Fruit fly (Drosophila melanogaster): Measurements from ENCODE around the gene vkg.

DNA sequence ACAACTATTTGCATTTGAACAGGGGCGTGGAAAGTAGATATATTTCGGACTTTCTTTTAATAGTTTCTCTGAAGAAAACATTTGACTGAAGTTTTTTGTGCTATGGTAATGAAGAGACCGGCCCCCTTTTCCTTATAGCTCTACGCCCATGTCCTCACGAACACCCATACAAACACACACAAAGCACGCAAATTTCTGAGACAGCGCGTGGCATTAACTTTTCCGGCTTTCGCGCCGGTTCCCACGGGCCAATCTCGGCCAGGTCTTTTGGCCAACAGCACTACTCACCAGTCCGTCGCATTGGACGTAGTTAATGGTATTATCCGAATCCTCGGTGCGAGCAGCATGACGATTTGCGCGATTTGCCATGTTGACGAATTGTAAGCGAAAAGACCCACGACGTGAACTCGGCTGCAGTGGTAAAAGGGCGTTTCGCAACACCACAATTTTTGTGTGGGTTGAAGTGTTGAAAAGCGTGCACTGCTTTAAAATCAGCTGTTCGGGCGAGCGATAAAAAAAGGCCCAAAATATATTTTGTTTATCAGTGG is 24.4 kb upstream of the vkg start, which contains the start of gene senju:
- TF ChIP-seq dsx (GFP tag; optimal IDR thresholded peaks at IDR 0.05; ENCODE audit: poor library complexity, severe bottlenecking): peak; percentile 59
- peak; percentile 86 for TF ChIP-seq achi (GFP tag; optimal IDR thresholded peaks at IDR 0.05)
- peak; percentile 73 for TF ChIP-seq Sox15 (GFP tag; optimal IDR thresholded peaks at IDR 0.05)
- peak; percentile 79 for TF ChIP-seq Lpt (GFP tag; optimal IDR thresholded peaks at IDR 0.05)
- peak; percentile 95 for TF ChIP-seq Eip78C (GFP tag)
- peak; percentile 77 for TF ChIP-seq CG6854 (GFP tag; optimal IDR thresholded peaks at IDR 0.05)
- peak; percentile 93 for TF ChIP-seq CG3919 (GFP tag; optimal IDR thresholded peaks at IDR 0.05)
- peak; percentile 90 for TF ChIP-seq net (GFP tag; optimal IDR thresholded peaks at IDR 0.05)

Measured in whole organism, prepupa.